Fruit fly (Drosophila melanogaster): ENCODE results near the gene CG2211.

CG2211 gene

DNA sequence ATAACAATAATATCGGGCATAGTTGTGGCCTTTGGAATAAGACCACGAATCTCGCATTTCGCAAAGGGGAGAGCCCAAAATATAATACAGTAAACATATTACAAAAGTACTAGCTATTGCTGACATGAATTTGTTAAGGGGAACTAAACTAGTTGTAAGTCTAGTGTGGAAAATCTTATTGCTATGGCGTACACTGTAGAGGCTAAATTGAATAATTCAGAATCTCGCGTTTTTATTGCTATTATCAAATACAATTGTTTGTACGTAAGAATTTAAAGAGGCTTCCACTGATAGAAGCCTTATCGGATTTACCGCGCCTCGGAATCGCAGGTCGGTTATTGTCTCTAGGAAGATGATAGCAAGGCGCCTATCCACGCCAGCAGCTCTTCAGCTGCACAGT is 29.8 kb downstream of the CG2211 start:
- TF ChIP-seq CG8290 (GFP tag; optimal IDR thresholded peaks at IDR 0.05) (no peak), CG8290 (tag; optimal IDR thresholded peaks at IDR 0.05) (no peak), Rfx (GFP tag; IDR thresholded peaks at IDR 0.05) (no peak), CG2116 (GFP tag; optimal IDR thresholded peaks at IDR 0.05) (no peak), amos (GFP tag; IDR thresholded peaks at IDR 0.05; ENCODE audit: partially characterized antibody) (no peak), Dp (GFP tag; optimal IDR thresholded peaks at IDR 0.05) (no peak), exex (tag; optimal IDR thresholded peaks at IDR 0.05) (peak; percentile 53), CG7786 (GFP tag; optimal IDR thresholded peaks at IDR 0.05) (no peak), ara (GFP tag; IDR thresholded peaks at IDR 0.05) (no peak), CG18262 (tag; optimal IDR thresholded peaks at IDR 0.05) (no peak), Aef1 (GFP tag; IDR thresholded peaks at IDR 0.05) (no peak), p53 (GFP tag; optimal IDR thresholded peaks at IDR 0.05) (no peak), eyg (GFP tag; optimal IDR thresholded peaks at IDR 0.05) (no peak), sug (tag; optimal IDR thresholded peaks at IDR 0.05) (peak; percentile 9), CG2120 (GFP tag; optimal IDR thresholded peaks at IDR 0.05) (peak; percentile 13), CG32767 (GFP tag; IDR thresholded peaks at IDR 0.05) (no peak), kay (GFP tag; optimal IDR thresholded peaks at IDR 0.05) (no peak), dmrt99B (tag; optimal IDR thresholded peaks at IDR 0.05) (no peak), Lim3 (GFP tag; IDR thresholded peaks at IDR 0.05) (no peak), Fer1 (GFP tag; optimal IDR thresholded peaks at IDR 0.05) (no peak), CG34376 (GFP tag; optimal IDR thresholded peaks at IDR 0.05) (peak; percentile 28), zfh2 (GFP tag; optimal IDR thresholded peaks at IDR 0.05) (no peak), Pdp1 (GFP tag; optimal IDR thresholded peaks at IDR 0.05) (peak in 1 of 2 experiments; percentile 2), CG2875 (GFP tag; optimal IDR thresholded peaks at IDR 0.05) (no peak), yki (optimal IDR thresholded peaks at IDR 0.05) (no peak), hkb (optimal IDR thresholded peaks at IDR 0.05) (no peak), hkb (GFP tag; IDR thresholded peaks at IDR 0.05) (no peak)

DNA sequence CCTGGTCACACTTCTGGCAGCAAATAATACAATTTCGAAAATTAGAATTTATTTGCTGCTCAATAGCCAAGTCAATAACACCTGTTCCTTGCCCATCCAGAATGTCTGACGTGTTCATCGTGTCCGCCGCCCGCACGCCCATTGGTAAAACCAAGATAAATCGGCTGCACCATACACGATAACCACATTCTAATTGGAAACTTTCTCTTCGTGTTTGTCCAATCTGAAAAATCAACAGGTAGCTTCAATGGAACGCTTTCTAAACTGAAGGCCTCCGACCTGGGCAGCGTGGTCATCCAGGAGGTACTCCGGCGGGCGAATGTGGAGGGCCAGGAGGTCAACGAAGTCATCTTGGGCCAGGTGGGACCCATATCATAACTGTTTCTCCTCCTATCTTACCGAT is 32.2 kb downstream of the CG2211 start:
- TF ChIP-seq NC2α (GFP tag; optimal IDR thresholded peaks at IDR 0.05) = no peak
- peak; percentile 7 for TF ChIP-seq CG4617 (GFP tag; optimal IDR thresholded peaks at IDR 0.05; ENCODE audit: borderline replicate concordance)
- TF ChIP-seq scrt (GFP tag; optimal IDR thresholded peaks at IDR 0.05) = peak; percentile 65
- peak; percentile 52 to 95 for TF ChIP-seq insv (GFP tag; optimal IDR thresholded peaks at IDR 0.05)
- peak; percentile 97 for TF ChIP-seq kah (GFP tag; optimal IDR thresholded peaks at IDR 0.05)
- TF ChIP-seq Elba2 (GFP tag; optimal IDR thresholded peaks at IDR 0.05) = peak; percentile 93
- TF ChIP-seq al (GFP tag; IDR thresholded peaks at IDR 0.05) = no peak
- TF ChIP-seq bbx (GFP tag; IDR thresholded peaks at IDR 0.05; ENCODE audit: partially characterized antibody) = peak; percentile 17; the same call in 1 of the 2 replicates
- TF ChIP-seq YL-1 (GFP tag; optimal IDR thresholded peaks at IDR 0.05) = peak; percentile 67

- TF ChIP-seq CG15514 (GFP tag; optimal IDR thresholded peaks at IDR 0.05) (peak; percentile 61), C15 (GFP tag; IDR thresholded peaks at IDR 0.05) (no peak), zen2 (GFP tag; IDR thresholded peaks at IDR 0.05; ENCODE audit: partially characterized antibody) (no peak), CG13123 (GFP tag; optimal IDR thresholded peaks at IDR 0.05) (peak; percentile 5), CG7357 (GFP tag; IDR thresholded peaks at IDR 0.05) (peak; percentile 94), sqz (GFP tag; optimal IDR thresholded peaks at IDR 0.05) (no peak), CG7963 (GFP tag; IDR thresholded peaks at IDR 0.05; ENCODE audit: partially characterized antibody) (no peak), CG9797 (GFP tag; optimal IDR thresholded peaks at IDR 0.05) (peak; percentile 92), CoRest (tag; optimal IDR thresholded peaks at IDR 0.05) (peak; percentile 65), sim (GFP tag; IDR thresholded peaks at IDR 0.05) (no peak), Mes4 (GFP tag; optimal IDR thresholded peaks at IDR 0.05) (peak; percentile 13), CG17328 (GFP tag; IDR thresholded peaks at IDR 0.05) (0 out of 2 replicates have a peak, but pooled peaks have one; percentile 30), dpn (GFP tag; optimal IDR thresholded peaks at IDR 0.05) (peak in 1 of 2 experiments; percentile 11), gfzf (GFP tag; optimal IDR thresholded peaks at IDR 0.05) (peak; percentile 94), dmrt11E (tag; optimal IDR thresholded peaks at IDR 0.05) (peak; percentile 15)
Measured at dm6 chr3L:1302234-1302949, 32.8 kb downstream of the CG2211 start, which contains the start of the genes Rac1 and Acat2. Gene Rac1, minus strand, starts transcription at chr3L:1302683. Gene Acat2, plus strand, starts transcription at chr3L:1302944.

All from whole organism, embryonic.